Worm (Caenorhabditis elegans): Measurements from ENCODE around the gene dcn-1.
A peak's percentile ranks its signal among the peaks of the same experiment; 100 is the strongest.

The dcn-1 gene

DNA sequence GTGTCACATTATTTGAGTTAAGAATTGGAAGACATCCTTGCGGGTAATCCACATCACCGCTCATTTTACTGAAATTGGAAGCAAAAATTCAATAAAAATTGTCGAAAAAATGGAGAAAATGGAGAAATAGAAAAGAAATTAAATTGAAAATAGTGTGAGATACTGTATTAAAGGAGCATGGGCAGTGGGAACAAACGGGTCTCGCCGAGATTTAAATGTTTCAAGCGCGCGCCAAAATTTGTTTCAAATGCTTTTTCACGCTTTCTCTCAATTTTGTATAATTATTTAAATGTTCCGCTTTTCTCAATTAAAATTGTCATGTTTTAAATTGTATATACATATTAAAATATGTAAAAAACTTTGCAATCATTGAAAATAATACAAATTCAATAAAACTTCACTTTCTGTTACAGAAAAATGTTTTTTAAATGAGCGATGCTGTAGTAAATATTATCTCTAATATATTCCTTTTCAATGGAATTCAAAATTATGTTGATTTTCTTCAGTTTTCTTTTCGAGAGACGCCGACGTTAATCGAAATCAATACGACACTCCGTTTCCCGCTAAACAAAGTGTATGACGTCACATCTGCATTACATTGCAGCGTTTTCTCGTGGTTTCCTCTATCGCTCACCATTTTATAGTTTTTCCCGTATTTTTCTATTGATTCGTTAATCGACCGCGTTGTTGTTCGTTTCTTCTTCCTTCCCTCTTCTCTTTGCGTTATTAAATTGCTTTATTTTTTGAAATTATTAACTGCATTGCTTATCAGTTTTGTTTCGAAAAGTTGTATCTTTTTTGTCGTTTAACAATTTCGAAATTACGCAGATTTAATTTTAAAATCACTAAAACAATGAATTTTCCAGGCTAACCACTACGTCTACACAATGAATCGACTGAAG is at the start of gene dcn-1, which contains the start of gene evl-14:
Gene dcn-1 (plus strand): TSS at position 852 of the 902 bp plus-strand sequence.
Gene evl-14 (minus strand): TSS at position 68 of the 902 bp plus-strand sequence.
- TF ChIP-seq hnd-1 (tag; optimal IDR thresholded peaks at IDR 0.05), result no peak
- no peak for TF ChIP-seq tbx-11 (GFP tag; IDR thresholded peaks at IDR 0.05)
- no peak for TF ChIP-seq tbx-37 (GFP tag; conservative IDR thresholded peaks at IDR 0.05)
- TF ChIP-seq ceh-13 (GFP tag; optimal IDR thresholded peaks at IDR 0.05), result no peak
- no peak for TF ChIP-seq sea-1 (GFP tag; conservative IDR thresholded peaks at IDR 0.05)
- TF ChIP-seq aly-1 (tag; optimal IDR thresholded peaks at IDR 0.05), result no peak
- TF ChIP-seq ets-7 (tag; optimal IDR thresholded peaks at IDR 0.05), result no peak
- no peak for TF ChIP-seq flt-1 (GFP tag; IDR thresholded peaks at IDR 0.05)
- no peak for TF ChIP-seq pes-1 (GFP tag; IDR thresholded peaks at IDR 0.05)
- no peak for TF ChIP-seq ama-1 (optimal IDR thresholded peaks at IDR 0.05)
- TF ChIP-seq tra-4 (tag; optimal IDR thresholded peaks at IDR 0.05), result no peak
- no peak for TF ChIP-seq scrt-1 (GFP tag; IDR thresholded peaks at IDR 0.05)
- TF ChIP-seq B0310.2 (tag; optimal IDR thresholded peaks at IDR 0.05), result no peak
- no peak for TF ChIP-seq hmg-4 (GFP tag; optimal IDR thresholded peaks at IDR 0.05)
- TF ChIP-seq F13C5.2 (tag; optimal IDR thresholded peaks at IDR 0.05), result no peak

DNA sequence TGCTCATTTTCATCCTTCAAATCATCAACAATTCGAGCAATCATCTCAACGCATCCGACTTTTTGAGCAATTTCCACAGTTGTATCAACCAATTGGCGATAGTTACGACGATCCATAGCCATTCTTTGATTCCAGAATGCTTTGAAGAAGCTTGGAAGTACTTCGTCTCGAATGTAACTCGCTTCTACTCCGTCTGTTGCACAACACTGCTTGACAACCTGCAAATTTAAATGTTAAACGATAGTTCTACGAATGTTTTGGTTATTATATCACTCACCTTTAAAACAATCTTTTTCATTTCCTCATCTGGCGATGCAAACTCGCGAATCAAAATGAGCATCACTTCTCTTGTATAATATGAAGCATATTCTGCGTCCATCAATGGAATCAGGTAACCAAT is 47.8 kb upstream of the dcn-1 start:
- no peak for TF ChIP-seq hnd-1 (tag; optimal IDR thresholded peaks at IDR 0.05)
- no peak for TF ChIP-seq tra-4 (tag; optimal IDR thresholded peaks at IDR 0.05)
- TF ChIP-seq pes-1 (GFP tag; IDR thresholded peaks at IDR 0.05), result no peak
- TF ChIP-seq flt-1 (GFP tag; IDR thresholded peaks at IDR 0.05), result no peak
- no peak for TF ChIP-seq tbx-11 (GFP tag; IDR thresholded peaks at IDR 0.05)
- no peak for TF ChIP-seq ceh-13 (GFP tag; optimal IDR thresholded peaks at IDR 0.05)
- TF ChIP-seq ceh-36 (tag; optimal IDR thresholded peaks at IDR 0.05), result no peak
- TF ChIP-seq scrt-1 (GFP tag; IDR thresholded peaks at IDR 0.05), result no peak
- TF ChIP-seq hmbx-1 (tag; optimal IDR thresholded peaks at IDR 0.05), result no peak
- TF ChIP-seq tbx-37 (GFP tag; conservative IDR thresholded peaks at IDR 0.05), result no peak
- no peak for TF ChIP-seq hmg-4 (GFP tag; optimal IDR thresholded peaks at IDR 0.05)
- TF ChIP-seq B0310.2 (tag; optimal IDR thresholded peaks at IDR 0.05), result no peak
- TF ChIP-seq ama-1 (optimal IDR thresholded peaks at IDR 0.05), result no peak
- no peak for TF ChIP-seq F13C5.2 (tag; optimal IDR thresholded peaks at IDR 0.05)
- TF ChIP-seq aly-1 (tag; optimal IDR thresholded peaks at IDR 0.05), result no peak
- TF ChIP-seq ets-7 (tag; optimal IDR thresholded peaks at IDR 0.05), result no peak
- TF ChIP-seq sea-1 (GFP tag; conservative IDR thresholded peaks at IDR 0.05), result no peak

- TF ChIP-seq F13C5.2 (tag; optimal IDR thresholded peaks at IDR 0.05), result peak; percentile 2
- no peak for TF ChIP-seq tbx-11 (GFP tag; IDR thresholded peaks at IDR 0.05)
- TF ChIP-seq tbx-37 (GFP tag; conservative IDR thresholded peaks at IDR 0.05), result no peak
- no peak for TF ChIP-seq aly-1 (tag; optimal IDR thresholded peaks at IDR 0.05)
- no peak for TF ChIP-seq hmg-4 (GFP tag; optimal IDR thresholded peaks at IDR 0.05)
- TF ChIP-seq tra-4 (tag; optimal IDR thresholded peaks at IDR 0.05), result no peak
Observed at ce11 chrIII:4269220-4269935, 44.3 kb upstream of the dcn-1 start, which contains the start of the genes sftb-1 and R10E4.1. Gene sftb-1, minus strand, starts transcription at chrIII:4269270. Gene R10E4.1, plus strand, starts transcription at chrIII:4269743.

DNA sequence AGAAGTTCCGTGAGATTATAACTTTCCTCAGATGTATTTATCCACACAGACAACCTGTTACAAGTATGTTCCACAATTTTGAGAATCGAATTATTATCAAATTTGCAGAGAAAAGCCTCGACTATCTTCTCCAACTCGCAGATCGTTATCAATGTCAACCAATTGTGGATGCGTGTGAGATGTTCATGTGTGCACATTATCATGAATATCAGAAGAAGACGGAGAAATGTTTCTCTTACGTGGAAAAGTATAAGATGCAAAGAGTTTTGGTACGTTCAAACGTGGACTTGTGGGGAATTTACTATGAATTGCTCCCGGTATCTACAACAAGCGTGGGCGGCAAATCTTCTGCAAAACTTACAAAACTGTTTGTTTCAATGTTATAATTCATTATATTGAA is 42.7 kb upstream of the dcn-1 start:
- TF ChIP-seq ets-7 (tag; optimal IDR thresholded peaks at IDR 0.05) (no peak), flt-1 (GFP tag; IDR thresholded peaks at IDR 0.05) (no peak), ceh-13 (GFP tag; optimal IDR thresholded peaks at IDR 0.05) (no peak), scrt-1 (GFP tag; IDR thresholded peaks at IDR 0.05) (no peak), B0310.2 (tag; optimal IDR thresholded peaks at IDR 0.05) (no peak)

DNA sequence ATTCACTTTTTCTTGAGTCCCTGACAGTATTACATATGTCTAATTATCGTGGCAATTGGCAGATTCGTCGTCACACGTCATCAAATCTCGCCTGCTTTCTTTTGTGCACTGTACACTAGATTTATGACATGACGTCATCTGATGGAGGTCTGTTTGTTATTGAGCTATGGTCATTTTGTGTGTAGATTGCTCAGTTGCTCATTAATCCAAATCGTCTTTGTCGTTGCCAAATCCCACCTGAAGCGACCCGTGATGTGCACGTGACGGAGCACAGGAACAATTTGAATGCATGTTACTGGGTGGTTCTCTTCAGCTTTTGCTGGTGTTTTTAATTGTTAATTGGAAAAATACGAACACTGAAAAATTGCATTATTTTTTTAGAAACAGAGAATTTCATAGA is 40.8 kb upstream of the dcn-1 start:
- TF ChIP-seq ceh-36 (tag; optimal IDR thresholded peaks at IDR 0.05), result peak; percentile 69
- no peak for TF ChIP-seq ama-1 (optimal IDR thresholded peaks at IDR 0.05)

- TF ChIP-seq scrt-1 (GFP tag; IDR thresholded peaks at IDR 0.05) (no peak), flt-1 (GFP tag; IDR thresholded peaks at IDR 0.05) (no peak), ets-7 (tag; optimal IDR thresholded peaks at IDR 0.05) (no peak), B0310.2 (tag; optimal IDR thresholded peaks at IDR 0.05) (no peak), ama-1 (optimal IDR thresholded peaks at IDR 0.05) (no peak), hmg-4 (GFP tag; optimal IDR thresholded peaks at IDR 0.05) (peak; percentile 26)
Observed at ce11 chrIII:4274524-4274923, 39.2 kb upstream of the dcn-1 start.

DNA sequence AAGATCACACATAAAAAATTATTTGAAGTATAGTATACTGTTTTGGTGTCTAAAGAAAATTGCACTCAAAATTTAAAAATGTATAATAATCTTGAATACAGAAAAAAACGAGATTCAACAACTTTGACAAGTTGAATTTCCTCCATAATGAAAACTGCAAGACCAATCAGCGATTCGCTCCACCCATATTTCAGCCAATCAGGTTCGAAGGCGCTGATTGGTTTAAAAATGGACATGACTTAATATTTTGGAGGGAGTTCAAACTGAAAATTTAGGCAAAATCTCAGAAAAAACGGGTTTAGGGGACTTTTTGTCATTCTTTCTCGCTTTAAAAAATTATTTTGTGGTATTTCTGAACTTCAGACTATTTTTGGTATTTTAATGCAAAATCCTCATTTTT is 38.0 kb upstream of the dcn-1 start:
- no peak for TF ChIP-seq aly-1 (tag; optimal IDR thresholded peaks at IDR 0.05)
- no peak for TF ChIP-seq B0310.2 (tag; optimal IDR thresholded peaks at IDR 0.05)
- no peak; the same call in 1 of the 2 replicates for TF ChIP-seq tbx-37 (GFP tag; conservative IDR thresholded peaks at IDR 0.05)
- TF ChIP-seq ama-1 (optimal IDR thresholded peaks at IDR 0.05), result peak; percentile 41
- no peak for TF ChIP-seq sea-1 (GFP tag; conservative IDR thresholded peaks at IDR 0.05)
- TF ChIP-seq tbx-11 (GFP tag; IDR thresholded peaks at IDR 0.05), result no peak
- TF ChIP-seq F13C5.2 (tag; optimal IDR thresholded peaks at IDR 0.05), result no peak
- no peak for TF ChIP-seq ceh-13 (GFP tag; optimal IDR thresholded peaks at IDR 0.05)

DNA sequence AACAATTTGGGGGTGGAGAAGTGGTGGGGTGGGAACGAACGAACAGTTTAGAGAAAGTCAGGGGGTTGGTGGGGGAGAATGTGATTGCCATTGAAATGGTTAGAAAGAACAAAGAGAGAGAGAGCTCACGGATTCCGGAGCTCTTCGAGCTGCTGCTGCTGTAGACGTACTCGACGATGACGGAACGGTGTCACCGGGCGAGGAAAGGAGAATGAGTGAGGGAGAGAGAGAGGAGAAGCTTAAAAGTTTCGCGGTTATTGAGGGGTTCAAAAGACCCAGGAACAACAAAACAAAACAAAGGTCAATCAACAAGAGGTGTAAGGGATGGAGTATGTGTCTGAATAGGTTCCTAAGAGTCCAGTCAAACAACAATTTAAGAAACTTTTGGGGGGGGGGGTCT is 37.4 kb upstream of the dcn-1 start:
- TF ChIP-seq hmg-4 (GFP tag; optimal IDR thresholded peaks at IDR 0.05) (no peak), tbx-37 (GFP tag; conservative IDR thresholded peaks at IDR 0.05) (no peak), pes-1 (GFP tag; IDR thresholded peaks at IDR 0.05) (no peak), hmbx-1 (tag; optimal IDR thresholded peaks at IDR 0.05) (no peak), ceh-36 (tag; optimal IDR thresholded peaks at IDR 0.05) (no peak), ama-1 (optimal IDR thresholded peaks at IDR 0.05) (peak; percentile 94), aly-1 (tag; optimal IDR thresholded peaks at IDR 0.05) (no peak), ceh-13 (GFP tag; optimal IDR thresholded peaks at IDR 0.05) (no peak)

Measured in whole organism, early embryonic.